Worm (Caenorhabditis elegans) whole organism, early embryonic: ENCODE results near the gene F19B2.6.

Experiments
- B0310.2 ChIP-seq: sonication (generic microtip); optimal IDR thresholded peaks from 2 replicates; lab custom pipeline; 2016; ENCODE audit warnings: mild to moderate bottlenecking, missing genetic modification characterization, missing compliant biosample characterization
- F13C5.2 ChIP-seq: sonication (generic microtip); optimal IDR thresholded peaks from 2 replicates; lab custom pipeline; 2017; ENCODE audit warnings: mild to moderate bottlenecking, missing genetic modification characterization, inconsistent platforms, missing compliant biosample characterization
- aly-1 ChIP-seq: sonication (generic microtip); optimal IDR thresholded peaks from 2 replicates; lab custom pipeline; 2016; ENCODE audit warnings: missing genetic modification characterization, missing compliant biosample characterization
- ama-1 ChIP-seq: fragments of 150-350 bp; optimal IDR thresholded peaks from 2 replicates; lab custom pipeline; 2014
- ceh-13 ChIP-seq: fragments of 200-800 bp; sonication (Bioruptor generic); optimal IDR thresholded peaks from 2 replicates; lab custom pipeline; 2018; ENCODE audit warnings: mild to moderate bottlenecking, missing genetic modification characterization, missing compliant biosample characterization
- flt-1 ChIP-seq: fragments of 200-800 bp; sonication (Bioruptor generic); IDR thresholded peaks from 2 replicates; pipeline ENCODE4 v1.3.6; 2022; ENCODE audit warnings: missing genetic modification characterization, missing compliant biosample characterization
- hmbx-1 ChIP-seq: sonication (generic microtip); optimal IDR thresholded peaks from 2 replicates; lab custom pipeline; 2016; ENCODE audit warnings: mild to moderate bottlenecking, missing genetic modification characterization, missing compliant biosample characterization
- hmg-4 ChIP-seq: fragments of 200-800 bp; sonication (Bioruptor generic); optimal IDR thresholded peaks from 2 replicates; lab custom pipeline; 2018; ENCODE audit warnings: mild to moderate bottlenecking, missing genetic modification characterization, missing compliant biosample characterization
- hnd-1 ChIP-seq: sonication (generic microtip); optimal IDR thresholded peaks from 2 replicates; lab custom pipeline; 2016; ENCODE audit warnings: missing genetic modification characterization, missing compliant biosample characterization
- scrt-1 ChIP-seq: fragments of 200-800 bp; sonication (Bioruptor generic); IDR thresholded peaks from 2 replicates; pipeline ENCODE4 v1.3.6; 2022; ENCODE audit warnings: missing genetic modification characterization, missing compliant biosample characterization
- sea-1 ChIP-seq: fragments of 200-800 bp; sonication (Bioruptor generic); conservative IDR thresholded peaks from 2 replicates; pipeline ENCODE4 v1.3.6; 2022; ENCODE audit warnings: missing genetic modification characterization, missing compliant biosample characterization
- tbx-11 ChIP-seq: fragments of 200-800 bp; sonication (Bioruptor generic); IDR thresholded peaks from 2 replicates; pipeline ENCODE4 v1.3.6; 2022; ENCODE audit warnings: missing genetic modification characterization, missing compliant biosample characterization
- tbx-37 ChIP-seq: fragments of 200-800 bp; sonication (Bioruptor generic); conservative IDR thresholded peaks from 2 replicates; pipeline ENCODE4 v1.3.6; 2022; ENCODE audit warnings: missing genetic modification reagents, missing genetic modification characterization, missing compliant biosample characterization

DNA sequence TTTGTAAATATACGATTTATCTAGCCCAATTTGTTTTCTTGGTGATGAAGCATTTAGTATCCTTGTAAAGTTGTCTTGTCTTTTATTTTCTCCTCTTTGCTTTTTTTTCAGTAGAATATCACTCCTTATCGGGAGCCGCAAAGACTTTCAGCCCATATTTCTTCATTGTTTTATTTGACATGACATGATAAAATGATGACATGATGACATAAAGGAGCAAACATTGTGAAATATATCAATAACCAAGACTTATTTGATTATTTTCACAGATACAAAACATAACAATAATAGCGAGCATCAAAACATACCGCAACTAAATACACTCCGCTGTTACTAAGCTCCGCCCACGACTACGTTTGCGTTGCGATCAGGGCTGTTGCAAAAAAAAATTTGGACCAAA, 7.5 kb downstream of the F19B2.6 start:
- TF ChIP-seq ceh-13 (GFP tag; lab: Kevin White, UChicago), result no peak
- TF ChIP-seq ama-1 (lab: Kevin White, UChicago), result no peak
- TF ChIP-seq sea-1 (GFP tag; lab: Robert Waterston, UW), result no peak
- no peak for TF ChIP-seq tbx-11 (GFP tag; lab: Robert Waterston, UW)
- no peak for TF ChIP-seq flt-1 (GFP tag; lab: Robert Waterston, UW)
- TF ChIP-seq hmbx-1, result no peak
- no peak for TF ChIP-seq F13C5.2 (tag; lab: Kevin White, UChicago)
- no peak for TF ChIP-seq hnd-1 (tag; lab: Kevin White, UChicago)
- TF ChIP-seq B0310.2 (tag; lab: Kevin White, UChicago), result no peak
- no peak for TF ChIP-seq hmg-4 (GFP tag; lab: Kevin White, UChicago)
- no peak for TF ChIP-seq scrt-1 (GFP tag; lab: Robert Waterston, UW)
- TF ChIP-seq tbx-37, result no peak
- no peak for TF ChIP-seq aly-1 (tag; lab: Kevin White, UChicago)
